Fruit fly (Drosophila melanogaster): ENCODE data around the gene CG31157.

DNA sequence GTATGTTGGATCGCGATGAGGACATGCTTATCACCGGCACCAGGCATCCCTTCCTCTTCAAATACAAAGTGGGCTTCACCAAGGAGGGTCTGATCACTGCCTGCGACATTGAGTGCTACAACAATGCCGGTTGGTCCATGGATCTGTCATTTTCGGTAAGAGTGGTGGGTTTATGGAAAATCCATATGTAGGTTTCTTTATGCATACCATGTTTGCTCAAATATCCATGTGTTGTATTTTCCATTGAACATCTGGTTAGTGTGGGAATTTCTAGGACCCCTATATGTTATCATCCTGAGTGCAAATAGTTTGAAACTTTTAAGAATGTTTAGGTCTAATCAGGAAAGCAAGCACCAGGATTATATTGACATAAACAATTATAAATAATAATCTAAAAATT lies 11.5 kb upstream of the CG31157 start:
- TF ChIP-seq CG6276 (GFP tag; optimal IDR thresholded peaks at IDR 0.05) (no peak), cyc (GFP tag; optimal IDR thresholded peaks at IDR 0.05) (no peak), Ets96B (tag; optimal IDR thresholded peaks at IDR 0.05) (no peak), Sox102F (GFP tag; optimal IDR thresholded peaks at IDR 0.05) (no peak), Lpt (GFP tag; optimal IDR thresholded peaks at IDR 0.05) (no peak), CG7368 (GFP tag; optimal IDR thresholded peaks at IDR 0.05) (no peak), CG8119 (GFP tag; IDR thresholded peaks at IDR 0.05) (no peak), eg (GFP tag; IDR thresholded peaks at IDR 0.05) (no peak), CG3919 (GFP tag; optimal IDR thresholded peaks at IDR 0.05) (no peak), Blimp-1 (GFP tag; optimal IDR thresholded peaks at IDR 0.05) (no peak), Sox14 (GFP tag; optimal IDR thresholded peaks at IDR 0.05) (no peak), achi (GFP tag; optimal IDR thresholded peaks at IDR 0.05) (no peak), Hr39 (GFP tag; optimal IDR thresholded peaks at IDR 0.05) (no peak)

Measured in whole organism, prepupa.